Fruit fly (Drosophila melanogaster): ENCODE data around the gene CG10026.
A peak's percentile ranks its signal among the peaks of the same experiment; 100 is the strongest.

Gene CG10026

DNA sequence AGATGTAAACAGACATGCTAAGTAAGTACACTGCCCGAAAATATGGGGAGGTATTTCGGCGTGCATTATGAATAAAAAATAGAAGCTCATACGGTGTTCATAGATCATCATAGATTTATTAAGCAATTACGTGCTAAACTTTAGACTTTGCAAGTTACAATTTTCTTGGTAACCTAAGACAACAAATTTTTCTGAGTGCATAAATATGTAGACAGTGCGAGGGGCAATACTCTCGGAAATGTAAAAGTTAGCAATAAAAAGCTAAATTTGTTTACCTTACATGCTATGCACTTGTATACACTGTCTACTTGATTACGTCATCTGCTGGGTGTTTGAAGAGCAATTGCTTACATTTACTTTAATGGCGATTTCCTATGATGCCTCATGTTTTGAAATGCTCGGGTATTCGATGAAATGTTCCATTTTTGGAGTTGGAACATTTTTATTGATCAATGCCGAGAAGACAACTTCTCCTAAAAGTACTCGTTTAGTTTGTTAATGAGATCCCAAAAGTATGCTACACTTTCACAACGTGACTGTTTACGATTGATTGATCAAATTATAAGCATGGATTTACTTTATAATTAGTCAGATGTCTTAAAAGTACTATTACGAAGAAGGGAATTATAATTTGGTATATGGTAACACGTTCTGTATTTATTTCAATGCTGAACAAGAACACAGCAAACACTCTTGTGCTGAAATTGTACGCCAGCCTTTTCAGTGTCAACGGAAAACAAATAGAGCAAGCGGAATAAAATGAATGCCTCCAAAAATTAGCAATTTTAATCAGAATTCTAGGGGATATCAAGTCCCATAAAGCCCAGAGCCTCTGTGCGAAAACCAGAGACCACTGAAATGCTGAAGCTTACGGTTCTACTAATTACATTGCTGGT is 37.2 kb upstream of the CG10026 start, which contains the start of gene Lectin-galC1:
Gene Lectin-galC1 (plus strand): TSS at position 846 of the 896 bp plus-strand sequence.
- TF ChIP-seq Hr83 (GFP tag; optimal IDR thresholded peaks at IDR 0.05; ENCODE audit: poor library complexity, severe bottlenecking) (no peak), N (GFP tag; optimal IDR thresholded peaks at IDR 0.05) (peak; percentile 77), foxo (GFP tag; optimal IDR thresholded peaks at IDR 0.05) (peak in 1 of 2 experiments; percentile 25), CG9705 (GFP tag; optimal IDR thresholded peaks at IDR 0.05) (no peak), h (GFP tag; optimal IDR thresholded peaks at IDR 0.05) (peak; percentile 15), ey (GFP tag; optimal IDR thresholded peaks at IDR 0.05) (peak; percentile 5), Myc (optimal IDR thresholded peaks at IDR 0.05) (peak; percentile 75), Abd-B (GFP tag; optimal IDR thresholded peaks at IDR 0.05) (no peak), woc (GFP tag; optimal IDR thresholded peaks at IDR 0.05) (no peak), sv (GFP tag; optimal IDR thresholded peaks at IDR 0.05) (peak; percentile 84), Vsx2 (GFP tag; optimal IDR thresholded peaks at IDR 0.05; ENCODE audit: partially characterized antibody) (peak; percentile 10), fru (GFP tag; optimal IDR thresholded peaks at IDR 0.05) (peak; percentile 11), Dif (GFP tag; optimal IDR thresholded peaks at IDR 0.05; ENCODE audit: partially characterized antibody) (no peak)

- no peak for TF ChIP-seq dsf (GFP tag; optimal IDR thresholded peaks at IDR 0.05; ENCODE audit: borderline replicate concordance)
- TF ChIP-seq rgr (GFP tag; optimal IDR thresholded peaks at IDR 0.05), result no peak
- no peak for TF ChIP-seq dmrt93B (GFP tag; optimal IDR thresholded peaks at IDR 0.05)
- no peak for TF ChIP-seq Vsx2 (GFP tag; optimal IDR thresholded peaks at IDR 0.05; ENCODE audit: partially characterized antibody)
- no peak for TF ChIP-seq woc (GFP tag; optimal IDR thresholded peaks at IDR 0.05)
- no peak for TF ChIP-seq N (GFP tag; optimal IDR thresholded peaks at IDR 0.05)
- TF ChIP-seq Myc (optimal IDR thresholded peaks at IDR 0.05), result no peak
- no peak for TF ChIP-seq sage (GFP tag; optimal IDR thresholded peaks at IDR 0.05)
- TF ChIP-seq Mio (GFP tag; optimal IDR thresholded peaks at IDR 0.05), result no peak
- no peak for TF ChIP-seq Sp1 (GFP tag; optimal IDR thresholded peaks at IDR 0.05)
Measured at dm6 chr2L:19418017-19418416, 36.0 kb upstream of the CG10026 start, which contains the start of gene lectin-37Da. Gene lectin-37Da (plus strand): TSS chr2L:19418317.

- TF ChIP-seq fru (GFP tag; optimal IDR thresholded peaks at IDR 0.05) (no peak), sage (GFP tag; optimal IDR thresholded peaks at IDR 0.05) (no peak), psq (GFP tag; optimal IDR thresholded peaks at IDR 0.05) (no peak), Hr83 (GFP tag; optimal IDR thresholded peaks at IDR 0.05; ENCODE audit: poor library complexity, severe bottlenecking) (no peak), woc (GFP tag; optimal IDR thresholded peaks at IDR 0.05) (no peak), ey (GFP tag; optimal IDR thresholded peaks at IDR 0.05) (no peak), lola (GFP tag; optimal IDR thresholded peaks at IDR 0.05) (no peak), CrebA (GFP tag; optimal IDR thresholded peaks at IDR 0.05; ENCODE audit: borderline replicate concordance) (no peak), sv (GFP tag; optimal IDR thresholded peaks at IDR 0.05) (no peak), Sp1 (GFP tag; optimal IDR thresholded peaks at IDR 0.05) (no peak), tai (GFP tag; optimal IDR thresholded peaks at IDR 0.05) (no peak), brk (GFP tag; optimal IDR thresholded peaks at IDR 0.05) (no peak), br (GFP tag; optimal IDR thresholded peaks at IDR 0.05) (no peak), rgr (GFP tag; optimal IDR thresholded peaks at IDR 0.05) (no peak), usp (GFP tag; optimal IDR thresholded peaks at IDR 0.05) (no peak), dmrt93B (GFP tag; optimal IDR thresholded peaks at IDR 0.05) (no peak), Myc (optimal IDR thresholded peaks at IDR 0.05) (no peak), GATAd (GFP tag; optimal IDR thresholded peaks at IDR 0.05) (no peak), Jra (GFP tag; optimal IDR thresholded peaks at IDR 0.05) (no peak)
Measured at dm6 chr2L:19418872-19419271, 35.2 kb upstream of the CG10026 start, which contains the start of gene lectin-37Db. Gene lectin-37Db (plus strand): TSS chr2L:19419075.

DNA sequence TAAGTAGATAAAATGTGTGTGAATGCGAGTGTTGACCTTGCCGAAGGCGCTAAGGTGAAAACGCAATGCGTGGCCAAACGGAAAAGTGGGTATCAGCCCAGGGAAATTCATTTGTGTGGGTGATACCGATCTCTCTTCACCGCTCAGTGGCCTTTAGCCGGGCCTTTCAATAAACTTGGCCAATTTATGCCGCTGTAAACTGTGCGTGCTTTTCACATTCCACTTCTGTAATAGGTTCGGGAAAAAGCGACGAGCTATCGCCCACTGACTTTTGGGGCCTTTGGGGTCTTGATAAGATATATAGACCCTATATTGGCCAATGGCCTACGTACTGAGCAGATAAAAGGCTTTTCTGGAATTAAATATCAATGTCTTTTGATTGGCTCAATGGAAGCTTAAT is 32.5 kb upstream of the CG10026 start:
- TF ChIP-seq GATAd (GFP tag; optimal IDR thresholded peaks at IDR 0.05) (no peak), pan (optimal IDR thresholded peaks at IDR 0.05) (no peak), brk (GFP tag; optimal IDR thresholded peaks at IDR 0.05) (no peak), Abd-B (GFP tag; optimal IDR thresholded peaks at IDR 0.05) (no peak), CrebA (GFP tag; optimal IDR thresholded peaks at IDR 0.05; ENCODE audit: borderline replicate concordance) (no peak), dl (GFP tag; optimal IDR thresholded peaks at IDR 0.05; ENCODE audit: insufficient read depth in 1 of 2, partially characterized antibody in 2 of 2) (no peak)
